Fruit fly (Drosophila melanogaster) whole organism, embryonic: ENCODE results near the gene CG32700.

ENCODE experiments used
- ATbp ChIP-seq: fragments of 200-800 bp; sonication (Bioruptor generic); optimal IDR thresholded peaks from 2 replicates; lab custom pipeline; 2017; ENCODE audit warnings: missing biosample characterization, mild to moderate bottlenecking, missing genetic modification characterization, missing genetic modification reagents
- Abd-B ChIP-seq: fragments of 200-800 bp; sonication (Bioruptor generic); optimal IDR thresholded peaks from 2 replicates; lab custom pipeline; 2018; ENCODE audit warnings: missing biosample characterization, mild to moderate bottlenecking, missing genetic modification characterization, moderate library complexity
- Blimp-1 ChIP-seq: fragments of 200-800 bp; sonication (Bioruptor generic); optimal IDR thresholded peaks from 3 replicates; lab custom pipeline; 2018; ENCODE audit warnings: missing biosample characterization, missing genetic modification characterization, mild to moderate bottlenecking, moderate library complexity, missing genetic modification reagents
- CG10543 ChIP-seq: fragments of 200-800 bp; sonication (Bioruptor generic); optimal IDR thresholded peaks from 3 replicates; lab custom pipeline; 2017; ENCODE audit warnings: missing biosample characterization, mild to moderate bottlenecking, missing genetic modification characterization, moderate library complexity
- CG11560 ChIP-seq: fragments of 200-800 bp; sonication (Bioruptor generic); IDR thresholded peaks from 3 replicates; pipeline ENCODE4 v1.3.6; 2022; ENCODE audit warnings: missing biosample characterization, missing genetic modification characterization
- CG13624 ChIP-seq: fragments of 200-800 bp; sonication (Bioruptor generic); optimal IDR thresholded peaks from 2 replicates; lab custom pipeline; 2016; ENCODE audit warnings: missing biosample characterization, missing genetic modification characterization
- CG14441 ChIP-seq: fragments of 200-800 bp; sonication (Bioruptor generic); IDR thresholded peaks from 2 replicates; pipeline ENCODE4 v1.3.6; 2022; ENCODE audit warnings: missing biosample characterization, missing genetic modification characterization
- CG14667 ChIP-seq: fragments of 200-800 bp; sonication (Bioruptor generic); IDR thresholded peaks from 2 replicates; pipeline ENCODE4 v1.3.6; 2022; ENCODE audit warnings: missing biosample characterization, missing genetic modification characterization
- CG17359 ChIP-seq: fragments of 200-800 bp; sonication (Bioruptor generic); optimal IDR thresholded peaks from 3 replicates; lab custom pipeline; 2018; ENCODE audit warnings: missing biosample characterization, mild to moderate bottlenecking, missing genetic modification characterization, moderate library complexity
- CG17361 ChIP-seq: fragments of 200-800 bp; sonication (Bioruptor generic); IDR thresholded peaks from 3 replicates; pipeline ENCODE4 v1.3.6; 2022; ENCODE audit warnings: missing biosample characterization, missing genetic modification characterization
- CG17612 ChIP-seq: fragments of 200-800 bp; sonication (Bioruptor generic); IDR thresholded peaks from 2 replicates; pipeline ENCODE4 v1.3.6; 2022; ENCODE audit warnings: missing biosample characterization, missing genetic modification characterization
- CG32772 ChIP-seq: fragments of 200-800 bp; sonication (Bioruptor generic); IDR thresholded peaks from 2 replicates; pipeline ENCODE4 v1.3.6; 2022; ENCODE audit warnings: missing biosample characterization, missing genetic modification characterization
- CG3281 ChIP-seq: fragments of 200-800 bp; sonication (Bioruptor generic); optimal IDR thresholded peaks from 3 replicates; lab custom pipeline; 2017; ENCODE audit warnings: missing biosample characterization, mild to moderate bottlenecking, missing genetic modification characterization
- CG4617 ChIP-seq: fragments of 200-800 bp; sonication (Bioruptor generic); optimal IDR thresholded peaks from 3 replicates; lab custom pipeline; 2016; ENCODE audit warnings: missing biosample characterization, missing genetic modification characterization, borderline replicate concordance
- CG5180 ChIP-seq: fragments of 200-800 bp; sonication (Bioruptor generic); optimal IDR thresholded peaks from 3 replicates; lab custom pipeline; 2017; ENCODE audit warnings: missing biosample characterization, missing genetic modification characterization, mild to moderate bottlenecking, moderate library complexity, missing genetic modification reagents
- CG7271 ChIP-seq: fragments of 200-800 bp; sonication (Bioruptor generic); optimal IDR thresholded peaks from 2 replicates; lab custom pipeline; 2018; ENCODE audit warnings: missing biosample characterization, mild to moderate bottlenecking, missing genetic modification characterization, moderate library complexity
- CG8359 ChIP-seq: fragments of 200-800 bp; sonication (Bioruptor generic); optimal IDR thresholded peaks from 2 replicates; lab custom pipeline; 2017; ENCODE audit warnings: missing biosample characterization, mild to moderate bottlenecking, missing genetic modification characterization, borderline replicate concordance
- CG9215 ChIP-seq: fragments of 200-800 bp; sonication (Bioruptor generic); IDR thresholded peaks from 2 replicates; pipeline ENCODE4 v1.3.6; 2022; ENCODE audit warnings: missing biosample characterization, missing genetic modification characterization
- CHES-1-like ChIP-seq: fragments of 200-800 bp; sonication (Bioruptor generic); optimal IDR thresholded peaks from 2 replicates; lab custom pipeline; 2016; ENCODE audit warnings: missing biosample characterization, missing genetic modification characterization
- D19B ChIP-seq: fragments of 200-800 bp; sonication (Bioruptor generic); optimal IDR thresholded peaks from 2 replicates; lab custom pipeline; 2017; ENCODE audit warnings: missing biosample characterization, mild to moderate bottlenecking, missing genetic modification characterization
- Doc2 ChIP-seq: fragments of 200-800 bp; sonication (Bioruptor generic); IDR thresholded peaks from 2 replicates; pipeline ENCODE4 v1.3.6; 2022; ENCODE audit warnings: missing biosample characterization, missing genetic modification characterization
- Fer2 ChIP-seq: fragments of 200-800 bp; sonication (Bioruptor generic); optimal IDR thresholded peaks from 2 replicates; lab custom pipeline; 2018; ENCODE audit warnings: missing biosample characterization, mild to moderate bottlenecking, missing genetic modification characterization, moderate library complexity
- Hand ChIP-seq: fragments of 200-800 bp; sonication (Bioruptor generic); optimal IDR thresholded peaks from 2 replicates; lab custom pipeline; 2017; ENCODE audit warnings: mild to moderate bottlenecking, missing biosample characterization, missing genetic modification reagents, missing genetic modification characterization
- Hr51 ChIP-seq, 2 experiments: fragments of 200-800 bp; sonication (Bioruptor generic); optimal IDR thresholded peaks; 2 replicates in 1 of 2; 3 replicates in 1 of 2; lab custom pipeline; 2016 to 2018; ENCODE audit warnings: missing biosample characterization in 2 of 2, missing genetic modification characterization in 2 of 2, mild to moderate bottlenecking in 1 of 2, moderate library complexity in 1 of 2
- Mes4 ChIP-seq: fragments of 200-800 bp; sonication (Bioruptor generic); optimal IDR thresholded peaks from 2 replicates; lab custom pipeline; 2016; ENCODE audit warnings: missing biosample characterization, missing genetic modification characterization
- NFAT ChIP-seq: fragments of 200-800 bp; sonication (Bioruptor generic); IDR thresholded peaks from 2 replicates; pipeline ENCODE4 v1.3.6; 2022; ENCODE audit warnings: missing biosample characterization, missing genetic modification characterization
- Oaz ChIP-seq: fragments of 200-800 bp; sonication (Bioruptor generic); IDR thresholded peaks from 2 replicates; pipeline ENCODE4 v1.3.6; 2022; ENCODE audit warnings: missing biosample characterization, missing genetic modification characterization
- Sox100B ChIP-seq: fragments of 200-800 bp; sonication (Bioruptor generic); optimal IDR thresholded peaks from 3 replicates; lab custom pipeline; 2018; ENCODE audit warnings: missing biosample characterization, mild to moderate bottlenecking, missing genetic modification characterization
- cg ChIP-seq: fragments of 200-800 bp; sonication (Bioruptor generic); optimal IDR thresholded peaks from 3 replicates; lab custom pipeline; 2019; ENCODE audit warnings: missing biosample characterization, mild to moderate bottlenecking, missing genetic modification characterization, moderate library complexity
- crc ChIP-seq: fragments of 200-800 bp; sonication (Bioruptor generic); optimal IDR thresholded peaks from 2 replicates; lab custom pipeline; 2016; ENCODE audit warnings: missing biosample characterization, missing genetic modification characterization
- fd96Cb ChIP-seq: fragments of 200-800 bp; sonication (Bioruptor generic); optimal IDR thresholded peaks from 2 replicates; lab custom pipeline; 2018; ENCODE audit warnings: missing biosample characterization, mild to moderate bottlenecking, missing genetic modification characterization, moderate library complexity
- ftz-f1 ChIP-seq: fragments of 200-800 bp; sonication (Bioruptor generic); optimal IDR thresholded peaks from 2 replicates; lab custom pipeline; 2016; ENCODE audit warnings: missing biosample characterization, missing genetic modification characterization
- gt ChIP-seq: fragments of 200-800 bp; sonication (Bioruptor generic); IDR thresholded peaks from 2 replicates; pipeline ENCODE4 v1.3.6; 2022; ENCODE audit warnings: missing biosample characterization, missing genetic modification characterization
- h ChIP-seq: fragments of >200 bp; optimal IDR thresholded peaks from 2 replicates; lab custom pipeline; 2017
- lab ChIP-seq: fragments of 200-800 bp; sonication (Bioruptor generic); optimal IDR thresholded peaks from 3 replicates; lab custom pipeline; 2017; ENCODE audit warnings: missing biosample characterization, missing genetic modification characterization, mild to moderate bottlenecking, moderate library complexity, missing genetic modification reagents
- mam ChIP-seq: fragments of 200-800 bp; sonication (Bioruptor generic); optimal IDR thresholded peaks from 3 replicates; lab custom pipeline; 2016; ENCODE audit warnings: missing biosample characterization, missing genetic modification characterization
- mirr ChIP-seq: fragments of 200-800 bp; sonication (Bioruptor generic); optimal IDR thresholded peaks from 3 replicates; lab custom pipeline; 2018; ENCODE audit warnings: missing biosample characterization, mild to moderate bottlenecking, missing genetic modification characterization
- prd ChIP-seq, 3 experiments: fragments of >200 bp in 2 of 3; fragments of 200-800 bp in 1 of 3; sonication (Bioruptor generic) in 1 of 3; optimal IDR thresholded peaks in 2 of 3; IDR thresholded peaks in 1 of 3; 2 replicates in 2 of 3; 3 replicates in 1 of 3; pipeline versions ENCODE4 v1.3.6 to Lab custom; 2017 to 2022; ENCODE audit warnings: missing biosample characterization in 1 of 3, missing genetic modification characterization in 1 of 3
- psq ChIP-seq: fragments of 200-800 bp; sonication (Bioruptor generic); optimal IDR thresholded peaks from 2 replicates; lab custom pipeline; 2017; ENCODE audit warnings: missing biosample characterization, missing genetic modification characterization
- ranshi ChIP-seq: fragments of 200-800 bp; sonication (Bioruptor generic); IDR thresholded peaks from 2 replicates; pipeline ENCODE4 v1.3.6; 2022; ENCODE audit warnings: missing biosample characterization, missing genetic modification characterization
- sd ChIP-seq: fragments of 200-800 bp; sonication (Bioruptor generic); optimal IDR thresholded peaks from 3 replicates; lab custom pipeline; 2018; ENCODE audit warnings: missing biosample characterization, mild to moderate bottlenecking, missing genetic modification characterization, moderate library complexity
- shn ChIP-seq: fragments of 200-800 bp; sonication (Bioruptor generic); optimal IDR thresholded peaks from 3 replicates; lab custom pipeline; 2016; ENCODE audit warnings: missing biosample characterization, missing genetic modification characterization
- slou ChIP-seq: fragments of 200-800 bp; sonication (Bioruptor generic); optimal IDR thresholded peaks from 3 replicates; lab custom pipeline; 2016; ENCODE audit warnings: missing biosample characterization, missing genetic modification characterization
- tap ChIP-seq: fragments of 200-800 bp; optimal IDR thresholded peaks from 3 replicates; lab custom pipeline; 2019; ENCODE audit warnings: missing biosample characterization, mild to moderate bottlenecking, missing genetic modification characterization, moderate library complexity
- tna ChIP-seq: fragments of 200-800 bp; sonication (Bioruptor generic); IDR thresholded peaks from 2 replicates; pipeline ENCODE4 v1.3.6; 2022; ENCODE audit warnings: missing biosample characterization, missing genetic modification characterization; ENCODE audit not compliant: partially characterized antibody
- toy ChIP-seq: fragments of 200-800 bp; sonication (Bioruptor generic); IDR thresholded peaks from 2 replicates; pipeline ENCODE4 v1.3.6; 2022; ENCODE audit warnings: missing biosample characterization, missing genetic modification characterization
- wor ChIP-seq: fragments of 200-800 bp; sonication (Bioruptor generic); IDR thresholded peaks from 2 replicates; pipeline ENCODE4 v1.3.6; 2022; ENCODE audit warnings: missing biosample characterization, missing genetic modification characterization
- zf30C ChIP-seq: fragments of 200-800 bp; sonication (Bioruptor generic); optimal IDR thresholded peaks from 3 replicates; lab custom pipeline; 2018; ENCODE audit warnings: missing biosample characterization, mild to moderate bottlenecking, missing genetic modification characterization

CG32700 gene

dm6 chrX:9584104-9584947 is 33.7 kb upstream of the CG32700 start (continued):
- TF ChIP-seq CG4617, result no peak
- TF ChIP-seq cg, result peak; percentile 83
- TF ChIP-seq CG17612, result no peak
- peak; percentile 42 for TF ChIP-seq CG17359 (tag; lab: Kevin White, UChicago)
- peak; percentile 61 for TF ChIP-seq Abd-B (GFP tag; lab: Kevin White, UChicago)
- TF ChIP-seq CG5180, result no peak
- no peak for TF ChIP-seq CG8359
- peak; percentile 21 for TF ChIP-seq mam
- peak; percentile 22 for TF ChIP-seq fd96Cb (tag; lab: Kevin White, UChicago)
- no peak for TF ChIP-seq h (lab: Kevin White, UChicago)
- peak; percentile 40 for TF ChIP-seq D19B (GFP tag; lab: Kevin White, UChicago)
- TF ChIP-seq shn (GFP tag; lab: Kevin White, UChicago), result no peak
- TF ChIP-seq CG14441, result peak; percentile 53; the same call in 1 of the 2 replicates
- 0 out of 2 replicates have a peak, but pooled peaks have one; percentile 36 for TF ChIP-seq CG32772 (GFP tag; lab: Robert Waterston, UW)
- TF ChIP-seq psq (GFP tag; lab: Kevin White, UChicago), result no peak
- TF ChIP-seq gt, result no peak
- TF ChIP-seq CG10543 (GFP tag; lab: Kevin White, UChicago), result peak; percentile 82
- no peak for TF ChIP-seq CG7271 (tag; lab: Kevin White, UChicago)
- TF ChIP-seq mirr (GFP tag; lab: Kevin White, UChicago), result peak; percentile 85
- TF ChIP-seq Doc2, result no peak
- TF ChIP-seq Hr51 (GFP tag; optimal IDR thresholded peaks at IDR 0.05; lab: Kevin White, UChicago), result peak in 1 of 2 experiments; percentile 27
- TF ChIP-seq CG9215 (GFP tag; lab: Robert Waterston, UW), result peak; percentile 42; the same call in 1 of the 2 replicates
- TF ChIP-seq ftz-f1 (GFP tag; lab: Kevin White, UChicago), result peak; percentile 93
- TF ChIP-seq CG17361 (GFP tag; lab: Robert Waterston, UW), result no peak; the same call in 1 of the 3 replicates
- TF ChIP-seq crc (GFP tag; lab: Kevin White, UChicago), result no peak
- TF ChIP-seq CHES-1-like (GFP tag; lab: Kevin White, UChicago), result no peak
- no peak for TF ChIP-seq Sox100B
- TF ChIP-seq lab (GFP tag; lab: Kevin White, UChicago), result peak; percentile 44
- TF ChIP-seq Blimp-1 (GFP tag; lab: Kevin White, UChicago), result peak; percentile 4
- peak; percentile 27 for TF ChIP-seq tap (tag; lab: Kevin White, UChicago)
- TF ChIP-seq Fer2 (tag; lab: Kevin White, UChicago), result no peak
- TF ChIP-seq ranshi (GFP tag; lab: Robert Waterston, UW), result no peak
- TF ChIP-seq toy (GFP tag; lab: Robert Waterston, UW), result no peak
- peak; percentile 22 for TF ChIP-seq slou
- no peak for TF ChIP-seq prd (optimal IDR thresholded peaks at IDR 0.05; lab: Kevin White, UChicago)
- TF ChIP-seq prd (GFP tag; IDR thresholded peaks at IDR 0.05; lab: Robert Waterston, UW), result peak; percentile 35; the same call in 1 of the 3 replicates
- TF ChIP-seq CG3281 (GFP tag; lab: Kevin White, UChicago), result peak; percentile 33
- TF ChIP-seq zf30C (GFP tag; lab: Kevin White, UChicago), result peak; percentile 31
- peak; percentile 91 for TF ChIP-seq sd
- TF ChIP-seq CG14667 (GFP tag; lab: Robert Waterston, UW), result no peak
- TF ChIP-seq wor, result no peak
- no peak for TF ChIP-seq ATbp (GFP tag; lab: Kevin White, UChicago)
- peak; percentile 30 for TF ChIP-seq CG13624 (GFP tag; lab: Kevin White, UChicago)
- no peak for TF ChIP-seq tna (GFP tag; lab: Robert Waterston, UW)
- peak; percentile 42; the same call in 1 of the 2 replicates for TF ChIP-seq NFAT (GFP tag; lab: Robert Waterston, UW)
- TF ChIP-seq Oaz (GFP tag; lab: Robert Waterston, UW), result 0 out of 2 replicates have a peak, but pooled peaks have one; percentile 42
- TF ChIP-seq Mes4 (GFP tag; lab: Kevin White, UChicago), result no peak
- TF ChIP-seq CG11560 (tag; lab: Robert Waterston, UW), result no peak
- peak; percentile 12 for TF ChIP-seq Hand
